Fruit fly (Drosophila melanogaster): ENCODE results near the gene CG43389.

- no peak for TF ChIP-seq EcR (GFP tag; optimal IDR thresholded peaks at IDR 0.05)
- TF ChIP-seq CG8478 (optimal IDR thresholded peaks at IDR 0.05): no peak
- no peak for TF ChIP-seq pan (optimal IDR thresholded peaks at IDR 0.05)
- TF ChIP-seq usp (GFP tag; optimal IDR thresholded peaks at IDR 0.05): no peak
These were observed 2.6 kb upstream of the CG43389 start for dm6 chr3L:3245189-3245588.

Data from whole organism.